Worm (Caenorhabditis elegans): Measurements from ENCODE around the gene K09A11.1.

The K09A11.1 gene

ce11 chrX:13306869-13307446 lies 44.7 kb downstream of the K09A11.1 start:
- TF ChIP-seq tbx-7 (tag; optimal IDR thresholded peaks at IDR 0.05) (peak; percentile 29), eyg-1 (tag; optimal IDR thresholded peaks at IDR 0.05) (peak; percentile 86), nhr-232 (tag; optimal IDR thresholded peaks at IDR 0.05) (peak; percentile 82), ceh-34 (tag; optimal IDR thresholded peaks at IDR 0.05) (peak; percentile 91), ceh-18 (tag; optimal IDR thresholded peaks at IDR 0.05) (peak; percentile 78), hlh-13 (GFP tag; optimal IDR thresholded peaks at IDR 0.05) (peak; percentile 82), pha-2 (tag; optimal IDR thresholded peaks at IDR 0.05) (peak; percentile 84), nhr-11 (tag; optimal IDR thresholded peaks at IDR 0.05) (no peak), pha-4 (tag; optimal IDR thresholded peaks at IDR 0.05) (no peak), ztf-16 (tag; optimal IDR thresholded peaks at IDR 0.05) (peak; percentile 88), C38D4.7 (GFP tag; optimal IDR thresholded peaks at IDR 0.05) (peak; percentile 88), K02D7.2 (tag; optimal IDR thresholded peaks at IDR 0.05) (peak; percentile 89), odd-2 (tag; optimal IDR thresholded peaks at IDR 0.05) (peak; percentile 69), lin-11 (tag; optimal IDR thresholded peaks at IDR 0.05) (peak; percentile 90), ceh-19 (GFP tag; optimal IDR thresholded peaks at IDR 0.05) (peak; percentile 90), hlh-6 (tag; optimal IDR thresholded peaks at IDR 0.05) (peak; percentile 89), C08G9.2 (tag; optimal IDR thresholded peaks at IDR 0.05) (peak; percentile 71), pat-9 (tag; optimal IDR thresholded peaks at IDR 0.05) (peak; percentile 93), ceh-31 (tag; optimal IDR thresholded peaks at IDR 0.05) (peak; percentile 82), syd-9 (tag; optimal IDR thresholded peaks at IDR 0.05) (peak; percentile 89), pros-1 (tag; optimal IDR thresholded peaks at IDR 0.05) (peak; percentile 66), unc-86 (tag; optimal IDR thresholded peaks at IDR 0.05) (peak; percentile 91), hlh-8 (tag; optimal IDR thresholded peaks at IDR 0.05) (peak; percentile 93), ref-2 (tag; optimal IDR thresholded peaks at IDR 0.05) (peak; percentile 83), che-1 (tag; optimal IDR thresholded peaks at IDR 0.05) (peak; percentile 91), fkh-6 (tag; optimal IDR thresholded peaks at IDR 0.05) (peak; percentile 89), lim-6 (tag; optimal IDR thresholded peaks at IDR 0.05) (peak; percentile 64), T23F11.4 (GFP tag; optimal IDR thresholded peaks at IDR 0.05) (peak; percentile 88), pqm-1 (tag; optimal IDR thresholded peaks at IDR 0.05) (peak; percentile 53), tbx-2 (tag; optimal IDR thresholded peaks at IDR 0.05) (peak; percentile 85), Y22D7AL.16 (tag; optimal IDR thresholded peaks at IDR 0.05) (peak; percentile 90), ceh-30 (tag; optimal IDR thresholded peaks at IDR 0.05) (peak; percentile 54), elt-2 (tag; optimal IDR thresholded peaks at IDR 0.05) (peak; percentile 94), sox-4 (tag; optimal IDR thresholded peaks at IDR 0.05) (peak; percentile 89), ttx-3 (tag; optimal IDR thresholded peaks at IDR 0.05) (peak; percentile 91), unc-42 (tag; optimal IDR thresholded peaks at IDR 0.05) (peak; percentile 68), madf-2 (tag; optimal IDR thresholded peaks at IDR 0.05) (peak; percentile 89), nfya-1 (tag; optimal IDR thresholded peaks at IDR 0.05) (peak; percentile 80), ceh-45 (GFP tag; IDR thresholded peaks at IDR 0.05) (peak; percentile 89), F13H6.1 (tag; optimal IDR thresholded peaks at IDR 0.05) (peak; percentile 72), unc-3 (GFP tag; conservative IDR thresholded peaks at IDR 0.05) (peak; percentile 91), unc-3 (tag; optimal IDR thresholded peaks at IDR 0.05) (peak; percentile 92), pag-3 (tag; optimal IDR thresholded peaks at IDR 0.05; ENCODE audit: borderline replicate concordance) (peak; percentile 74), fkh-10 (GFP tag; optimal IDR thresholded peaks at IDR 0.05) (peak; percentile 83), zip-5 (tag; optimal IDR thresholded peaks at IDR 0.05) (peak; percentile 67), dmd-4 (tag; optimal IDR thresholded peaks at IDR 0.05; ENCODE audit: borderline replicate concordance) (peak; percentile 89), ceh-2 (tag; optimal IDR thresholded peaks at IDR 0.05) (peak; percentile 83), hlh-15 (tag; optimal IDR thresholded peaks at IDR 0.05) (peak; percentile 87), dve-1 (tag; optimal IDR thresholded peaks at IDR 0.05) (peak; percentile 95), ceh-24 (tag; optimal IDR thresholded peaks at IDR 0.05) (peak; percentile 83), ceh-22 (tag; optimal IDR thresholded peaks at IDR 0.05) (no peak), ama-1 (optimal IDR thresholded peaks at IDR 0.05) (no peak), mec-3 (tag; optimal IDR thresholded peaks at IDR 0.05; ENCODE audit: borderline replicate concordance) (no peak)

All from whole organism, late embryonic.